Worm (Caenorhabditis elegans): Measurements from ENCODE around the gene F43E2.6.

DNA sequence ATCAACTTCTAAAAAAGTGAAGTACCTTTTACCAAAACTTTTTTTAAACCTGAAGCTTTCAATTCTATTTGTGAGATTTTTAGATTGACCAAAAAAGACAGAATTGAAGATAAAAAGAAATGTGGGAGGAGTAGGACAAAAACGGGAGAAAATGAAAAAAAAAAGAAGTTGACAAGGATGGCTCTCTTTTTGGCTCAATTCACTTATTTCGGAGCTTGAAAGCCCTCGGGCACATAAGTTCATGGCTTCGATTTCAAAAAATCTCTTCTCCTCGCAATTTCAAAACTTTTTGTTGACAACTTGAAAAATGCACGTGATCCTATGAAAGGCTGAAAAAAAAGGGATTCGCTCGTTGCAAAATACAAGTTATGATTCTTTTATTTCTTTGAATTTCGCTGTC is 42.5 kb downstream of the F43E2.6 start:
- TF ChIP-seq unc-62 (GFP tag; optimal IDR thresholded peaks at IDR 0.05): no peak
- no peak for TF ChIP-seq repo-1 (tag; optimal IDR thresholded peaks at IDR 0.05)
- TF ChIP-seq ZK185.1 (tag; optimal IDR thresholded peaks at IDR 0.05; ENCODE audit: poor library complexity, severe bottlenecking): no peak
- no peak for TF ChIP-seq pha-4 (tag; optimal IDR thresholded peaks at IDR 0.05)
- TF ChIP-seq snpc-4 (GFP tag; optimal IDR thresholded peaks at IDR 0.05): no peak
- TF ChIP-seq snpc-4 (tag; optimal IDR thresholded peaks at IDR 0.05): no peak
- TF ChIP-seq sptf-2 (GFP tag; optimal IDR thresholded peaks at IDR 0.05): no peak
- no peak for TF ChIP-seq bed-1 (GFP tag; IDR thresholded peaks at IDR 0.05)
- TF ChIP-seq F37B4.10 (GFP tag; IDR thresholded peaks at IDR 0.05): no peak
- no peak for TF ChIP-seq chd-7 (tag; optimal IDR thresholded peaks at IDR 0.05)
- no peak for TF ChIP-seq Y56A3A.18 (GFP tag; IDR thresholded peaks at IDR 0.05)
- no peak for TF ChIP-seq ceh-58 (GFP tag; IDR thresholded peaks at IDR 0.05)

Measured in whole organism, young adult.